Fruit fly (Drosophila melanogaster) whole organism: ENCODE data around the gene gukh.

ENCODE experiments used
- CG8478 ChIP-seq: fragments of >200 bp; optimal IDR thresholded peaks from 2 replicates; lab custom pipeline; 2018; ENCODE audit warnings: inconsistent platforms
- Dll ChIP-seq: fragments of >200 bp; optimal IDR thresholded peaks from 2 replicates; lab custom pipeline; 2017
- EcR ChIP-seq, 2 experiments: fragments of >200 bp; optimal IDR thresholded peaks; 2 replicates each; lab custom pipeline; 2017; ENCODE audit warnings: missing biosample characterization in 2 of 2, missing genetic modification characterization in 2 of 2, missing genetic modification reagents in 2 of 2
- pan ChIP-seq: fragments of >200 bp; optimal IDR thresholded peaks from 2 replicates; lab custom pipeline; 2017
- psq ChIP-seq: fragments of >200 bp; optimal IDR thresholded peaks from 2 replicates; lab custom pipeline; 2017
- usp ChIP-seq: fragments of >200 bp; optimal IDR thresholded peaks from 2 replicates; lab custom pipeline; 2017; ENCODE audit warnings: missing biosample characterization, missing genetic modification characterization, mixed read lengths

The gukh gene

dm6 chr3R:18988957-18989818 is 5.4 kb downstream of the gukh start:
- no peak for TF ChIP-seq psq (lab: Kevin White, UChicago)
- TF ChIP-seq usp (GFP tag; lab: Kevin White, UChicago), result no peak

dm6 chr3R:18989819-18990137 is 6.0 kb downstream of the gukh start:
- TF ChIP-seq CG8478 (lab: Kevin White, UChicago) (no peak), EcR (GFP tag; optimal IDR thresholded peaks at IDR 0.05; lab: Kevin White, UChicago) (no peak), Dll (no peak), usp (GFP tag; lab: Kevin White, UChicago) (no peak), psq (lab: Kevin White, UChicago) (no peak), pan (no peak)

- TF ChIP-seq psq (lab: Kevin White, UChicago) (no peak), CG8478 (lab: Kevin White, UChicago) (no peak), pan (no peak), usp (GFP tag; lab: Kevin White, UChicago) (no peak), Dll (no peak), EcR (GFP tag; optimal IDR thresholded peaks at IDR 0.05; lab: Kevin White, UChicago) (no peak)
These were observed 6.7 kb downstream of the gukh start for dm6 chr3R:18990514-18990913.

dm6 chr3R:18991721-18992120 is 7.9 kb downstream of the gukh start:
- TF ChIP-seq Dll (no peak), psq (lab: Kevin White, UChicago) (no peak), EcR (GFP tag; optimal IDR thresholded peaks at IDR 0.05; lab: Kevin White, UChicago) (no peak), CG8478 (lab: Kevin White, UChicago) (no peak), usp (GFP tag; lab: Kevin White, UChicago) (no peak)

- TF ChIP-seq EcR (GFP tag; optimal IDR thresholded peaks at IDR 0.05; lab: Kevin White, UChicago) (no peak), pan (no peak), Dll (no peak), usp (GFP tag; lab: Kevin White, UChicago) (no peak), psq (lab: Kevin White, UChicago) (no peak), CG8478 (lab: Kevin White, UChicago) (no peak)
These were observed 9.3 kb downstream of the gukh start for dm6 chr3R:18993159-18993558.

dm6 chr3R:18995556-18996272 is 11.9 kb downstream of the gukh start:
- TF ChIP-seq EcR (GFP tag; optimal IDR thresholded peaks at IDR 0.05; lab: Kevin White, UChicago) (peak; percentile 67 to 71), usp (GFP tag; lab: Kevin White, UChicago) (no peak)

- TF ChIP-seq usp (GFP tag; lab: Kevin White, UChicago) (no peak), Dll (no peak), CG8478 (lab: Kevin White, UChicago) (no peak), psq (lab: Kevin White, UChicago) (no peak), EcR (GFP tag; optimal IDR thresholded peaks at IDR 0.05; lab: Kevin White, UChicago) (no peak), pan (no peak)
These were observed 13.8 kb downstream of the gukh start for dm6 chr3R:18997388-18998287.

- no peak for TF ChIP-seq psq (lab: Kevin White, UChicago)
- TF ChIP-seq pan, result no peak
- no peak for TF ChIP-seq CG8478 (lab: Kevin White, UChicago)
- no peak for TF ChIP-seq Dll
- no peak for TF ChIP-seq EcR (GFP tag; optimal IDR thresholded peaks at IDR 0.05; lab: Kevin White, UChicago)
- TF ChIP-seq usp (GFP tag; lab: Kevin White, UChicago), result no peak
These were observed 14.5 kb downstream of the gukh start for dm6 chr3R:18998370-18998769.

dm6 chr3R:18999906-19000451 is 16.2 kb downstream of the gukh start:
- TF ChIP-seq EcR (GFP tag; optimal IDR thresholded peaks at IDR 0.05; lab: Kevin White, UChicago) (no peak), usp (GFP tag; lab: Kevin White, UChicago) (no peak), pan (no peak), psq (lab: Kevin White, UChicago) (no peak), Dll (no peak), CG8478 (lab: Kevin White, UChicago) (no peak)

- TF ChIP-seq usp (GFP tag; lab: Kevin White, UChicago), result no peak
- TF ChIP-seq pan, result no peak
- TF ChIP-seq EcR (GFP tag; optimal IDR thresholded peaks at IDR 0.05; lab: Kevin White, UChicago), result no peak
- no peak for TF ChIP-seq psq (lab: Kevin White, UChicago)
- TF ChIP-seq CG8478 (lab: Kevin White, UChicago), result no peak
These were observed 17.9 kb downstream of the gukh start for dm6 chr3R:19001701-19002100.

dm6 chr3R:19010923-19011322 is 27.1 kb downstream of the gukh start:
- TF ChIP-seq usp (GFP tag; lab: Kevin White, UChicago) (no peak), pan (no peak), psq (lab: Kevin White, UChicago) (no peak), CG8478 (lab: Kevin White, UChicago) (no peak)
